Worm (Caenorhabditis elegans) whole organism, L1 larva: Measurements from ENCODE around the gene grd-10.

Experiments
- C04F5.9 ChIP-seq: sonication (generic microtip); optimal IDR thresholded peaks from 2 replicates; lab custom pipeline; 2016; ENCODE audit warnings: missing genetic modification characterization, missing compliant biosample characterization
- C16A3.4 ChIP-seq: fragments of 150-350 bp; optimal IDR thresholded peaks from 2 replicates; lab custom pipeline; 2014; ENCODE audit warnings: missing biosample characterization, missing genetic modification characterization
- C34B4.2 ChIP-seq: sonication (generic microtip); optimal IDR thresholded peaks from 2 replicates; lab custom pipeline; 2017; ENCODE audit warnings: mild to moderate bottlenecking, missing genetic modification characterization, missing compliant biosample characterization
- Y116A8C.19 ChIP-seq: sonication (generic microtip); optimal IDR thresholded peaks from 2 replicates; lab custom pipeline; 2016; ENCODE audit warnings: missing compliant biosample characterization, missing genetic modification characterization, borderline replicate concordance
- aha-1 ChIP-seq: fragments of 150-350 bp; optimal IDR thresholded peaks from 2 replicates; lab custom pipeline; 2014; ENCODE audit warnings: missing biosample characterization, missing genetic modification characterization
- alr-1 ChIP-seq: fragments of 200-800 bp; sonication (Bioruptor generic); optimal IDR thresholded peaks from 2 replicates; lab custom pipeline; 2018; ENCODE audit warnings: borderline replicate concordance, mild to moderate bottlenecking, missing genetic modification characterization, missing compliant biosample characterization
- ama-1 ChIP-seq: fragments of 150-350 bp; optimal IDR thresholded peaks from 2 replicates; lab custom pipeline; 2014
- blmp-1 ChIP-seq: fragments of 150-350 bp; optimal IDR thresholded peaks from 2 replicates; lab custom pipeline; 2014; ENCODE audit warnings: missing biosample characterization, missing genetic modification characterization
- ces-1 ChIP-seq: fragments of 150-350 bp; optimal IDR thresholded peaks from 2 replicates; lab custom pipeline; 2014; ENCODE audit warnings: missing biosample characterization, missing genetic modification reagents, missing genetic modification characterization
- ets-5 ChIP-seq: fragments of 200-800 bp; sonication (Bioruptor generic); IDR thresholded peaks from 2 replicates; pipeline ENCODE4 v1.3.6; 2022; ENCODE audit warnings: missing genetic modification characterization, missing compliant biosample characterization
- fkh-10 ChIP-seq: sonication (generic microtip); optimal IDR thresholded peaks from 2 replicates; lab custom pipeline; 2017; ENCODE audit warnings: missing biosample characterization, missing genetic modification reagents, missing genetic modification characterization
- fkh-4 ChIP-seq: sonication (generic microtip); optimal IDR thresholded peaks from 2 replicates; lab custom pipeline; 2016; ENCODE audit warnings: missing compliant biosample characterization, missing genetic modification characterization, borderline replicate concordance
- fkh-8 ChIP-seq: sonication (generic microtip); optimal IDR thresholded peaks from 2 replicates; lab custom pipeline; 2016; ENCODE audit warnings: mild to moderate bottlenecking, missing genetic modification characterization, missing compliant biosample characterization
- fos-1 ChIP-seq: fragments of 150-350 bp; optimal IDR thresholded peaks from 2 replicates; lab custom pipeline; 2014; ENCODE audit warnings: missing biosample characterization, missing genetic modification characterization
- grh-1 ChIP-seq: fragments of 200-800 bp; sonication (Bioruptor generic); IDR thresholded peaks from 2 replicates; pipeline ENCODE4 v1.3.6; 2022; ENCODE audit warnings: missing genetic modification reagents, missing genetic modification characterization, missing compliant biosample characterization
- hlh-17 ChIP-seq: fragments of 200-800 bp; sonication (Bioruptor generic); optimal IDR thresholded peaks from 2 replicates; lab custom pipeline; 2018; ENCODE audit warnings: missing genetic modification characterization, mild to moderate bottlenecking, missing compliant biosample characterization, moderate library complexity, borderline replicate concordance
- irx-1 ChIP-seq: sonication (generic microtip); optimal IDR thresholded peaks from 2 replicates; lab custom pipeline; 2016; ENCODE audit warnings: missing genetic modification characterization, missing compliant biosample characterization
- lin-15B ChIP-seq: fragments of 150-350 bp; sonication (generic microtip); optimal IDR thresholded peaks from 3 replicates; lab custom pipeline; 2014; ENCODE audit warnings: missing biosample characterization, missing genetic modification characterization
- lin-35 ChIP-seq, 2 experiments: fragments of 150-350 bp; optimal IDR thresholded peaks; 2 replicates each; lab custom pipeline; 2014; ENCODE audit warnings: missing biosample characterization in 2 of 2, missing genetic modification characterization in 2 of 2, missing genetic modification reagents in 2 of 2
- lsy-2 ChIP-seq, 2 experiments: fragments of 150-350 bp; optimal IDR thresholded peaks; 2 replicates each; lab custom pipeline; 2014; ENCODE audit warnings: missing biosample characterization in 2 of 2, missing genetic modification characterization in 2 of 2
- mab-9 ChIP-seq: fragments of 200-800 bp; sonication (Bioruptor generic); IDR thresholded peaks from 2 replicates; pipeline ENCODE4 v1.3.6; 2022; ENCODE audit warnings: missing genetic modification reagents, missing genetic modification characterization, missing compliant biosample characterization
- nhr-19 ChIP-seq: fragments of 200-800 bp; sonication (Bioruptor generic); conservative IDR thresholded peaks from 2 replicates; pipeline ENCODE4 v1.3.6; 2022; ENCODE audit warnings: missing genetic modification characterization, missing compliant biosample characterization
- nhr-47 ChIP-seq: sonication (generic microtip); optimal IDR thresholded peaks from 2 replicates; lab custom pipeline; 2016; ENCODE audit warnings: mild to moderate bottlenecking, missing genetic modification characterization, moderate library complexity, missing compliant biosample characterization
- nhr-71 ChIP-seq: sonication (generic microtip); optimal IDR thresholded peaks from 2 replicates; lab custom pipeline; 2016; ENCODE audit warnings: mild to moderate bottlenecking, missing genetic modification characterization, moderate library complexity, missing compliant biosample characterization
- nhr-84 ChIP-seq: sonication (generic microtip); optimal IDR thresholded peaks from 2 replicates; lab custom pipeline; 2017; ENCODE audit warnings: missing biosample characterization, missing genetic modification characterization
- nhr-85 ChIP-seq: sonication (generic microtip); peaks from one replicate; lab custom pipeline; 2016; ENCODE audit warnings: missing genetic modification characterization, inconsistent platforms, missing compliant biosample characterization
- rnt-1 ChIP-seq: sonication (generic microtip); optimal IDR thresholded peaks from 2 replicates; lab custom pipeline; 2016; ENCODE audit warnings: mild to moderate bottlenecking, missing genetic modification characterization, moderate library complexity, missing compliant biosample characterization
- skn-1 ChIP-seq: fragments of 150-350 bp; optimal IDR thresholded peaks from 2 replicates; lab custom pipeline; 2014; ENCODE audit warnings: missing biosample characterization, missing genetic modification characterization
- snu-23 ChIP-seq: sonication (generic microtip); optimal IDR thresholded peaks from 2 replicates; lab custom pipeline; 2016; ENCODE audit warnings: missing genetic modification characterization, missing compliant biosample characterization
- sox-4 ChIP-seq: sonication (generic microtip); optimal IDR thresholded peaks from 2 replicates; lab custom pipeline; 2016; ENCODE audit warnings: missing genetic modification characterization, missing compliant biosample characterization
- sptf-1 ChIP-seq: fragments of 150-350 bp; optimal IDR thresholded peaks from 2 replicates; lab custom pipeline; 2014; ENCODE audit warnings: missing biosample characterization, missing genetic modification characterization
- swsn-7 ChIP-seq: sonication (generic microtip); optimal IDR thresholded peaks from 2 replicates; lab custom pipeline; 2016; ENCODE audit warnings: missing genetic modification characterization, missing compliant biosample characterization
- tbx-2 ChIP-seq: sonication (generic microtip); optimal IDR thresholded peaks from 2 replicates; lab custom pipeline; 2016; ENCODE audit warnings: missing genetic modification characterization, missing compliant biosample characterization
- tlp-1 ChIP-seq: fragments of 150-350 bp; optimal IDR thresholded peaks from 2 replicates; lab custom pipeline; 2014; ENCODE audit warnings: missing biosample characterization, missing genetic modification characterization
- vab-15 ChIP-seq: sonication (generic microtip); optimal IDR thresholded peaks from 2 replicates; lab custom pipeline; 2017; ENCODE audit warnings: missing genotype, mild to moderate bottlenecking, missing genetic modification characterization, missing compliant biosample characterization
- ztf-11 ChIP-seq, 2 experiments: sonication (generic microtip); optimal IDR thresholded peaks; 2 replicates each; lab custom pipeline; 2016 to 2017; ENCODE audit warnings: missing genetic modification characterization in 2 of 2, missing biosample characterization in 1 of 2, missing compliant biosample characterization in 1 of 2

The grd-10 gene

ce11 chrIV:3469742-3470141 lies 28.9 kb downstream of the grd-10 start, which contains the start of gene F58E2.2:
Gene F58E2.2 (plus strand): TSS chrIV:3470042.
- TF ChIP-seq hlh-17 (GFP tag; lab: Kevin White, UChicago) (no peak), grh-1 (GFP tag; lab: Robert Waterston, UW) (no peak), nhr-85 (tag; lab: Kevin White, UChicago) (peak; percentile 0), nhr-47 (tag; lab: Kevin White, UChicago) (no peak), blmp-1 (tag; lab: Kevin White, UChicago) (no peak)

ce11 chrIV:3477124-3477523 lies 36.3 kb downstream of the grd-10 start, which contains the start of gene srz-69:
Gene srz-69 (minus strand): TSS chrIV:3477224.
- TF ChIP-seq C34B4.2 (tag; lab: Kevin White, UChicago) = no peak
- TF ChIP-seq rnt-1 (tag; lab: Kevin White, UChicago) = no peak
- TF ChIP-seq blmp-1 (tag; lab: Kevin White, UChicago) = no peak
- no peak for TF ChIP-seq nhr-84 (tag; lab: Kevin White, UChicago)
- no peak for TF ChIP-seq swsn-7 (tag; lab: Kevin White, UChicago)
- TF ChIP-seq ces-1 = no peak
- TF ChIP-seq C04F5.9 = no peak
- TF ChIP-seq nhr-71 = no peak
- no peak for TF ChIP-seq hlh-17 (GFP tag; lab: Kevin White, UChicago)
- no peak for TF ChIP-seq fkh-4
- TF ChIP-seq aha-1 (tag; lab: Kevin White, UChicago) = no peak
- TF ChIP-seq sptf-1 (tag; lab: Kevin White, UChicago) = no peak
- no peak for TF ChIP-seq ama-1 (lab: Kevin White, UChicago)
- TF ChIP-seq ztf-11 (tag; optimal IDR thresholded peaks at IDR 0.05; lab: Kevin White, UChicago) = no peak
- TF ChIP-seq lin-35 (GFP tag; optimal IDR thresholded peaks at IDR 0.05; lab: Kevin White, UChicago) = no peak
- TF ChIP-seq skn-1 (tag; lab: Kevin White, UChicago) = no peak
- no peak for TF ChIP-seq mab-9
- TF ChIP-seq nhr-85 (tag; lab: Kevin White, UChicago) = no peak
- TF ChIP-seq ets-5 = no peak

- TF ChIP-seq blmp-1 (tag; lab: Kevin White, UChicago) (no peak), hlh-17 (GFP tag; lab: Kevin White, UChicago) (no peak), skn-1 (tag; lab: Kevin White, UChicago) (no peak), irx-1 (no peak), lin-35 (GFP tag; optimal IDR thresholded peaks at IDR 0.05; lab: Kevin White, UChicago) (no peak), sox-4 (tag; lab: Kevin White, UChicago) (no peak), tbx-2 (tag; lab: Kevin White, UChicago) (no peak)
Observed at ce11 chrIV:3478911-3479385, 38.1 kb downstream of the grd-10 start, which contains the start of the genes srz-70 and C09G12.5. Gene srz-70 (minus strand): TSS chrIV:3479011. Gene C09G12.5 (plus strand): TSS chrIV:3479335.

- TF ChIP-seq ztf-11 (tag; optimal IDR thresholded peaks at IDR 0.05; lab: Kevin White, UChicago) (no peak), alr-1 (tag; lab: Kevin White, UChicago) (no peak), lin-15B (tag; lab: Kevin White, UChicago) (no peak), fos-1 (tag; lab: Kevin White, UChicago) (no peak), ets-5 (no peak), nhr-85 (tag; lab: Kevin White, UChicago) (no peak), sptf-1 (tag; lab: Kevin White, UChicago) (no peak), Y116A8C.19 (tag; lab: Kevin White, UChicago) (no peak), fkh-8 (tag; lab: Kevin White, UChicago) (no peak), vab-15 (tag; lab: Kevin White, UChicago) (no peak), fkh-4 (no peak), lsy-2 (tag; optimal IDR thresholded peaks at IDR 0.05; lab: Kevin White, UChicago) (no peak), C16A3.4 (tag; lab: Kevin White, UChicago) (no peak), snu-23 (no peak), nhr-71 (no peak), fkh-10 (GFP tag; lab: Kevin White, UChicago) (no peak), tlp-1 (tag; lab: Kevin White, UChicago) (no peak), nhr-19 (no peak), tbx-2 (tag; lab: Kevin White, UChicago) (no peak)
- TF ChIP-seq, all 84 proteins: peak for 0
Observed at ce11 chrIV:3481760-3482159, 40.9 kb downstream of the grd-10 start, which contains the start of gene srz-37. Gene srz-37 (minus strand): TSS chrIV:3481860.
